Worm (Caenorhabditis elegans) whole organism, L4/young adult: ENCODE data around the gene sel-10.

Source experiments
- dao-5 ChIP-seq: sonication (generic microtip); optimal IDR thresholded peaks from 2 replicates; lab custom pipeline; 2016; ENCODE audit warnings: missing genotype, missing genetic modification characterization, moderate library complexity, missing compliant biosample characterization
- him-1 ChIP-seq: sonication (generic microtip); optimal IDR thresholded peaks from 2 replicates; lab custom pipeline; 2016; ENCODE audit warnings: missing genotype, missing genetic modification reagents, missing genetic modification characterization, missing compliant biosample characterization

DNA sequence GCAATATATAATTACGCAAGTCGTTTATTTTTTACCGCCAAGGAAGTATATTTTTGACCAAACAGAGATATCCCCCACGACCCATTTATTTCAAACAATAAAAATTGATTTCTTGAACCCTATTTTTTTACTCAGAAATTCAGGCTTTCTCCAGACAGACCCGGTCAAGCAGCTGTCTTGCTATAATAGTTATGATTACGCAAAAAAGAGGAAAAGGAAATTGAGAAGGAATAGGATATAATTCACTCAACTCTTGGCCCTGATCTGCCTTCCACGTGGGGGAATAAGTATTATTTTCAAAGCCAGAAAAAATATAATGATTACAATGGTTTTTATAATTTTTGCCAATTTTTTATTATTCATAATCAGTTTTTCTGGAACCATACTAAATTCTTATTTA, 38.0 kb downstream of the sel-10 start, which contains the start of gene srx-136:
- TF ChIP-seq him-1 (tag; lab: Kevin White, UChicago) (no peak), dao-5 (tag; lab: Kevin White, UChicago) (no peak)
